Fruit fly (Drosophila melanogaster) whole organism, embryonic: Measurements from ENCODE around the gene Fkbp59.
A peak's percentile ranks its signal among the peaks of the same experiment; 100 is the strongest.

Experiments
- E2f2 ChIP-seq: fragments of 200-800 bp; sonication (Bioruptor generic); IDR thresholded peaks from 2 replicates; pipeline ENCODE4 v1.3.6; 2022; ENCODE audit warnings: missing biosample characterization, missing genetic modification characterization
- Max ChIP-seq: fragments of 200-800 bp; sonication (Bioruptor generic); optimal IDR thresholded peaks from 2 replicates; lab custom pipeline; 2016; ENCODE audit warnings: missing biosample characterization, mild to moderate bottlenecking, missing genetic modification characterization
- chinmo ChIP-seq: fragments of 200-800 bp; sonication (Bioruptor generic); IDR thresholded peaks from 4 replicates; pipeline ENCODE4 v1.3.6; 2022; ENCODE audit warnings: missing biosample characterization, missing genetic modification characterization; ENCODE audit not compliant: partially characterized antibody
- corto ChIP-seq: fragments of 200-800 bp; sonication (Bioruptor generic); optimal IDR thresholded peaks from 2 replicates; lab custom pipeline; 2016; ENCODE audit warnings: missing biosample characterization, mild to moderate bottlenecking, missing genetic modification characterization, moderate library complexity
- p53 ChIP-seq: fragments of 200-800 bp; sonication (Bioruptor generic); optimal IDR thresholded peaks from 2 replicates; lab custom pipeline; 2016; ENCODE audit warnings: missing biosample characterization, missing genetic modification characterization

DNA sequence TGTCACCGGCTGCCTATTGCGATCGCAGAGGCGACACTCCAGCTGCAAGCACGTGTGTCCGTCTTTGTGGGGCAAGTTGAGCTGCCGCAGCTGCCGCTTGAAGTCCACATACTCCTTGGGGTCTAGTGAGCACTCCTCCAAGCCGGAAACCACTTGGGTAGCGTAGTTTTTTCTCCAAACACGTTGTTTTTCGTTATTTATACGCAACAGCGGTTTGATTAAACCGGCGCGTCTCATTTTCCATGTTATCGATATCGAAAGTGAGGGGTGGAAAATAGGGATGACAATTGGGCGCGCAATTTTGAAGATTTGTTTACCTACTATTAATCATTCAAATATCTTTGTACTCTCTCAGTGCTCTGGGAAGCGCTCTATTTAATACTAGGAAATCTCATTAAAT, 5.4 kb downstream of the Fkbp59 start, which contains the start of gene mtDNA-helicase:
- TF ChIP-seq Max (GFP tag; lab: Kevin White, UChicago) (peak; percentile 18), p53 (GFP tag; lab: Kevin White, UChicago) (no peak), corto (GFP tag; lab: Kevin White, UChicago) (no peak), chinmo (no peak), E2f2 (GFP tag; lab: Robert Waterston, UW) (peak; percentile 91)
